Worm (Caenorhabditis elegans) whole organism, young adult: ENCODE results near the gene casy-1.

ENCODE experiments used
- F57C9.4 ChIP-seq: sonication (generic microtip); optimal IDR thresholded peaks from 2 replicates; lab custom pipeline; 2017; ENCODE audit warnings: mild to moderate bottlenecking, missing genetic modification characterization, missing compliant biosample characterization
- Y95B8A.8 ChIP-seq: fragments of 200-800 bp; sonication (Bioruptor generic); IDR thresholded peaks from 2 replicates; pipeline ENCODE4 v1.3.6; 2022; ENCODE audit warnings: missing genetic modification reagents, missing genetic modification characterization, missing compliant biosample characterization
- die-1 ChIP-seq: sonication (generic microtip); optimal IDR thresholded peaks from 2 replicates; lab custom pipeline; 2016; ENCODE audit warnings: missing genotype, mild to moderate bottlenecking, missing genetic modification characterization, missing compliant biosample characterization
- dpl-1 ChIP-seq: fragments of 150-350 bp; optimal IDR thresholded peaks from 2 replicates; lab custom pipeline; 2014; ENCODE audit warnings: missing biosample characterization, missing genetic modification reagents, missing genetic modification characterization
- hrde-1 ChIP-seq: sonication (generic microtip); optimal IDR thresholded peaks from 2 replicates; lab custom pipeline; 2016; ENCODE audit warnings: missing genetic modification characterization, mild to moderate bottlenecking, missing compliant biosample characterization, moderate library complexity, missing genotype, missing genetic modification reagents, borderline replicate concordance
- lin-35 ChIP-seq, 3 experiments: fragments of 150-350 bp in 2 of 3; sonication (generic microtip) in 1 of 3; optimal IDR thresholded peaks; 2 replicates each; lab custom pipeline; 2014 to 2018; ENCODE audit warnings: missing biosample characterization in 3 of 3, missing genetic modification characterization in 3 of 3, missing genetic modification reagents in 3 of 3
- nhr-90 ChIP-seq: sonication (generic microtip); optimal IDR thresholded peaks from 2 replicates; lab custom pipeline; 2016; ENCODE audit warnings: missing genotype, mild to moderate bottlenecking, missing genetic modification characterization, missing compliant biosample characterization
- rcor-1 ChIP-seq: fragments of 200-800 bp; sonication (Bioruptor generic); IDR thresholded peaks from 2 replicates; pipeline ENCODE4 v1.3.6; 2022; ENCODE audit warnings: missing genetic modification reagents, missing genetic modification characterization, missing compliant biosample characterization
- unc-62 ChIP-seq: fragments of 150-350 bp; optimal IDR thresholded peaks from 2 replicates; lab custom pipeline; 2014; ENCODE audit warnings: missing biosample characterization, missing genetic modification reagents, missing genetic modification characterization

- no peak for TF ChIP-seq die-1 (tag; lab: Kevin White, UChicago)
- TF ChIP-seq hrde-1 (tag; lab: Kevin White, UChicago): no peak
- no peak for TF ChIP-seq unc-62 (GFP tag; lab: Kevin White, UChicago)
- TF ChIP-seq dpl-1 (GFP tag; lab: Kevin White, UChicago): no peak
- no peak for TF ChIP-seq Y95B8A.8
- TF ChIP-seq lin-35 (GFP tag; optimal IDR thresholded peaks at IDR 0.05; lab: Kevin White, UChicago): no peak
- no peak for TF ChIP-seq nhr-90 (tag; lab: Kevin White, UChicago)
- no peak for TF ChIP-seq F57C9.4 (tag; lab: Kevin White, UChicago)
- TF ChIP-seq rcor-1 (GFP tag; lab: Robert Waterston, UW): no peak
Observed at ce11 chrII:5990668-5991067, 34.2 kb upstream of the casy-1 start, which contains the start of gene ins-3.
